Worm (Caenorhabditis elegans) whole organism, late embryonic: Measurements from ENCODE around the gene nspd-6.

ENCODE experiments used
- C08G9.2 ChIP-seq: sonication (generic microtip); optimal IDR thresholded peaks from 2 replicates; lab custom pipeline; 2016; ENCODE audit warnings: mild to moderate bottlenecking, missing genetic modification characterization, moderate library complexity, missing compliant biosample characterization
- Y22D7AL.16 ChIP-seq: sonication (generic microtip); optimal IDR thresholded peaks from 2 replicates; lab custom pipeline; 2016; ENCODE audit warnings: missing genetic modification characterization, missing compliant biosample characterization
- ceh-18 ChIP-seq: sonication (generic microtip); optimal IDR thresholded peaks from 2 replicates; lab custom pipeline; 2016; ENCODE audit warnings: missing genetic modification characterization, missing compliant biosample characterization
- dmd-4 ChIP-seq: sonication (generic microtip); optimal IDR thresholded peaks from 2 replicates; lab custom pipeline; 2016; ENCODE audit warnings: borderline replicate concordance, missing genetic modification characterization, missing compliant biosample characterization
- ets-4 ChIP-seq: sonication (generic microtip); optimal IDR thresholded peaks from 2 replicates; lab custom pipeline; 2016; ENCODE audit warnings: missing genetic modification characterization, missing compliant biosample characterization
- fkh-10 ChIP-seq: fragments of 150-350 bp; optimal IDR thresholded peaks from 2 replicates; lab custom pipeline; 2014; ENCODE audit warnings: missing biosample characterization, missing genetic modification reagents, missing genetic modification characterization
- hlh-30 ChIP-seq: sonication (generic microtip); optimal IDR thresholded peaks from 2 replicates; lab custom pipeline; 2017; ENCODE audit warnings: antibody characterized with exemption, missing genetic modification characterization, missing compliant biosample characterization; ENCODE audit not compliant: insufficient read depth
- nfya-1 ChIP-seq: sonication (generic microtip); optimal IDR thresholded peaks from 2 replicates; lab custom pipeline; 2017; ENCODE audit warnings: missing genetic modification characterization, mild to moderate bottlenecking, missing compliant biosample characterization, antibody characterized with exemption, moderate library complexity
- pag-3 ChIP-seq: sonication (generic microtip); optimal IDR thresholded peaks from 2 replicates; lab custom pipeline; 2016; ENCODE audit warnings: missing compliant biosample characterization, missing genetic modification characterization, borderline replicate concordance
- pat-9 ChIP-seq: fragments of 200-800 bp; sonication (Bioruptor generic); optimal IDR thresholded peaks from 2 replicates; lab custom pipeline; 2018; ENCODE audit warnings: mild to moderate bottlenecking, missing genetic modification characterization, moderate library complexity, missing compliant biosample characterization
- pax-1 ChIP-seq: fragments of 150-350 bp; optimal IDR thresholded peaks from 2 replicates; lab custom pipeline; 2014; ENCODE audit warnings: missing biosample characterization, missing genetic modification characterization
- pha-2 ChIP-seq: sonication (generic microtip); optimal IDR thresholded peaks from 2 replicates; lab custom pipeline; 2017; ENCODE audit warnings: mild to moderate bottlenecking, missing genetic modification characterization, missing compliant biosample characterization
- ref-2 ChIP-seq: sonication (generic microtip); optimal IDR thresholded peaks from 2 replicates; lab custom pipeline; 2016; ENCODE audit warnings: missing genetic modification characterization, missing compliant biosample characterization
- rnt-1 ChIP-seq: sonication (generic microtip); optimal IDR thresholded peaks from 2 replicates; lab custom pipeline; 2016; ENCODE audit warnings: missing genetic modification characterization, missing compliant biosample characterization
- syd-9 ChIP-seq: sonication (generic microtip); optimal IDR thresholded peaks from 2 replicates; lab custom pipeline; 2016; ENCODE audit warnings: mild to moderate bottlenecking, missing genetic modification characterization, moderate library complexity, missing compliant biosample characterization
- zip-5 ChIP-seq: sonication (generic microtip); optimal IDR thresholded peaks from 2 replicates; lab custom pipeline; 2016; ENCODE audit warnings: missing genetic modification characterization, missing compliant biosample characterization

nspd-6 gene

DNA sequence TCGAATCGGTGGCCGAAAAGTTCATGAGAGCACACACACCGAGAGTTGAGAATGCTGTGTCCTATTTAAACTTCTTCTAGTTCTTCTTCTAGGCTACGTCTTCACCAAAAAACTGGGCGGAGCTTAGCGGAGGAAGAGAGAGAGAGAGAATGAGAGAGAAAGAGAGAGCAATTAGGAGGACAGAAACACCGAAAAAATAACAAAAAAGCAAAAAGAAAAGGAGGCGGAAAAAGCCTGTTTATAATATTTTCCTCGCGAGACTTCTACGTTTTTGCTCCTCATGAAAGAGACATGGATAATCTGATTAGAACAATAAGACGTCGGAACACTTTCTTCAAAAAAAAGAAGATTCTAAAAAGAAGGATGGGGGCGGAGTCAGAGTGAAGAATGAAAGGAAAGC lies 43.5 kb downstream of the nspd-6 start, which contains the start of gene tkr-3:
TSS of gene tkr-3 (minus strand) at position 101 of the 400 bp plus-strand sequence.
- no peak for TF ChIP-seq C08G9.2 (tag; lab: Kevin White, UChicago)
- no peak for TF ChIP-seq zip-5 (tag; lab: Kevin White, UChicago)
- no peak for TF ChIP-seq pag-3 (tag; lab: Kevin White, UChicago)
- no peak for TF ChIP-seq pat-9 (tag; lab: Kevin White, UChicago)
- TF ChIP-seq hlh-30 (tag; lab: Kevin White, UChicago) = no peak
- TF ChIP-seq pha-2 (tag; lab: Kevin White, UChicago) = no peak
- no peak for TF ChIP-seq syd-9
- no peak for TF ChIP-seq ref-2 (tag; lab: Kevin White, UChicago)
- TF ChIP-seq rnt-1 (tag; lab: Kevin White, UChicago) = no peak
- TF ChIP-seq nfya-1 = no peak
- no peak for TF ChIP-seq pax-1 (tag; lab: Kevin White, UChicago)
- TF ChIP-seq ets-4 (tag; lab: Kevin White, UChicago) = no peak
- no peak for TF ChIP-seq ceh-18 (tag; lab: Kevin White, UChicago)
- no peak for TF ChIP-seq fkh-10 (GFP tag; lab: Kevin White, UChicago)
- no peak for TF ChIP-seq dmd-4
- TF ChIP-seq Y22D7AL.16 = no peak
